Worm (Caenorhabditis elegans) whole organism, L1 larva: ENCODE data around the gene H06I04.6.
A peak's percentile ranks its signal among the peaks of the same experiment; 100 is the strongest.

Source experiments
- C16A3.4 ChIP-seq: fragments of 150-350 bp; optimal IDR thresholded peaks from 2 replicates; lab custom pipeline; 2014; ENCODE audit warnings: missing biosample characterization, missing genetic modification characterization
- C34B4.2 ChIP-seq: sonication (generic microtip); optimal IDR thresholded peaks from 2 replicates; lab custom pipeline; 2017; ENCODE audit warnings: mild to moderate bottlenecking, missing genetic modification characterization, missing compliant biosample characterization
- Y116A8C.19 ChIP-seq: sonication (generic microtip); optimal IDR thresholded peaks from 2 replicates; lab custom pipeline; 2016; ENCODE audit warnings: missing compliant biosample characterization, missing genetic modification characterization, borderline replicate concordance
- aha-1 ChIP-seq: fragments of 150-350 bp; optimal IDR thresholded peaks from 2 replicates; lab custom pipeline; 2014; ENCODE audit warnings: missing biosample characterization, missing genetic modification characterization
- alr-1 ChIP-seq: fragments of 200-800 bp; sonication (Bioruptor generic); optimal IDR thresholded peaks from 2 replicates; lab custom pipeline; 2018; ENCODE audit warnings: borderline replicate concordance, mild to moderate bottlenecking, missing genetic modification characterization, missing compliant biosample characterization
- aly-2 ChIP-seq: fragments of 150-350 bp; optimal IDR thresholded peaks from 2 replicates; lab custom pipeline; 2014; ENCODE audit warnings: missing biosample characterization, missing genetic modification characterization
- blmp-1 ChIP-seq: fragments of 150-350 bp; optimal IDR thresholded peaks from 2 replicates; lab custom pipeline; 2014; ENCODE audit warnings: missing biosample characterization, missing genetic modification characterization
- ceh-82 ChIP-seq, 3 experiments: fragments of 150-350 bp in 1 of 3; sonication (generic microtip) in 2 of 3; optimal IDR thresholded peaks; 2 replicates each; lab custom pipeline; 2014 to 2017; ENCODE audit warnings: missing biosample characterization in 3 of 3, missing genetic modification characterization in 3 of 3
- ceh-90 ChIP-seq: sonication (generic microtip); optimal IDR thresholded peaks from 2 replicates; lab custom pipeline; 2016; ENCODE audit warnings: missing genetic modification characterization, missing compliant biosample characterization
- ces-1 ChIP-seq: fragments of 150-350 bp; optimal IDR thresholded peaks from 2 replicates; lab custom pipeline; 2014; ENCODE audit warnings: missing biosample characterization, missing genetic modification reagents, missing genetic modification characterization
- dpl-1 ChIP-seq, 3 experiments: fragments of 150-350 bp in 2 of 3; sonication (generic microtip) in 1 of 3; optimal IDR thresholded peaks; 2 replicates each; lab custom pipeline; 2014 to 2017; ENCODE audit warnings: missing biosample characterization in 3 of 3, missing genetic modification characterization in 3 of 3, missing genetic modification reagents in 3 of 3
- efl-1 ChIP-seq, 4 experiments: fragments of 150-350 bp; optimal IDR thresholded peaks in 3 of 4; peaks in 1 of 4; 1 replicate in 1 of 4; 2 replicates in 3 of 4; lab custom pipeline; 2014; ENCODE audit warnings: missing biosample characterization in 2 of 4, missing genetic modification characterization in 2 of 4, missing genetic modification reagents in 2 of 4
- efl-3 ChIP-seq: fragments of 200-800 bp; sonication (Bioruptor generic); optimal IDR thresholded peaks from 2 replicates; lab custom pipeline; 2018; ENCODE audit warnings: mild to moderate bottlenecking, missing genetic modification characterization, missing compliant biosample characterization
- egl-27 ChIP-seq, 2 experiments: fragments of 150-350 bp in 1 of 2; sonication (generic microtip); optimal IDR thresholded peaks; 3 replicates each; lab custom pipeline; 2017 to 2018; ENCODE audit warnings: missing biosample characterization in 2 of 2, missing genetic modification characterization in 2 of 2, missing genetic modification reagents in 2 of 2
- fkh-4 ChIP-seq: sonication (generic microtip); optimal IDR thresholded peaks from 2 replicates; lab custom pipeline; 2016; ENCODE audit warnings: missing compliant biosample characterization, missing genetic modification characterization, borderline replicate concordance
- fos-1 ChIP-seq: fragments of 150-350 bp; optimal IDR thresholded peaks from 2 replicates; lab custom pipeline; 2014; ENCODE audit warnings: missing biosample characterization, missing genetic modification characterization
- isw-1 ChIP-seq: fragments of 200-800 bp; sonication (Bioruptor generic); IDR thresholded peaks from 2 replicates; pipeline ENCODE4 v1.3.6; 2022; ENCODE audit warnings: missing genetic modification characterization, missing compliant biosample characterization
- lin-35 ChIP-seq, 2 experiments: fragments of 150-350 bp; optimal IDR thresholded peaks; 2 replicates each; lab custom pipeline; 2014; ENCODE audit warnings: missing biosample characterization in 2 of 2, missing genetic modification characterization in 2 of 2, missing genetic modification reagents in 2 of 2
- lin-39 ChIP-seq: fragments of 150-350 bp; optimal IDR thresholded peaks from 2 replicates; lab custom pipeline; 2014; ENCODE audit warnings: missing biosample characterization, missing genetic modification reagents, missing genetic modification characterization
- lir-3 ChIP-seq: sonication (generic microtip); optimal IDR thresholded peaks from 2 replicates; lab custom pipeline; 2016; ENCODE audit warnings: mild to moderate bottlenecking, missing genetic modification characterization, moderate library complexity, missing compliant biosample characterization; ENCODE audit not compliant: poor library complexity
- lsy-2 ChIP-seq, 2 experiments: fragments of 150-350 bp; optimal IDR thresholded peaks; 2 replicates each; lab custom pipeline; 2014; ENCODE audit warnings: missing biosample characterization in 2 of 2, missing genetic modification characterization in 2 of 2
- mab-9 ChIP-seq: fragments of 200-800 bp; sonication (Bioruptor generic); IDR thresholded peaks from 2 replicates; pipeline ENCODE4 v1.3.6; 2022; ENCODE audit warnings: missing genetic modification reagents, missing genetic modification characterization, missing compliant biosample characterization
- mdl-1 ChIP-seq, 2 experiments: fragments of 150-350 bp; optimal IDR thresholded peaks; 2 replicates each; lab custom pipeline; 2014 to 2017; ENCODE audit warnings: missing biosample characterization in 2 of 2, missing genetic modification characterization in 2 of 2, inconsistent platforms in 1 of 2
- mef-2 ChIP-seq: fragments of 150-350 bp; optimal IDR thresholded peaks from 2 replicates; lab custom pipeline; 2014; ENCODE audit warnings: missing biosample characterization, missing genetic modification characterization
- mep-1 ChIP-seq: fragments of 150-350 bp; optimal IDR thresholded peaks from 2 replicates; lab custom pipeline; 2014; ENCODE audit warnings: missing biosample characterization, missing genetic modification characterization
- nhr-77 ChIP-seq: fragments of 150-350 bp; optimal IDR thresholded peaks from 2 replicates; lab custom pipeline; 2014; ENCODE audit warnings: missing biosample characterization, missing genetic modification characterization
- nhr-90 ChIP-seq: sonication (generic microtip); optimal IDR thresholded peaks from 2 replicates; lab custom pipeline; 2016; ENCODE audit warnings: mild to moderate bottlenecking, missing genetic modification characterization, missing compliant biosample characterization; ENCODE audit not compliant: poor library complexity
- pax-3 ChIP-seq: fragments of 200-800 bp; sonication (Bioruptor generic); optimal IDR thresholded peaks from 2 replicates; lab custom pipeline; 2018; ENCODE audit warnings: mild to moderate bottlenecking, missing genetic modification characterization, moderate library complexity, missing compliant biosample characterization
- pqm-1 ChIP-seq: sonication (generic microtip); optimal IDR thresholded peaks from 3 replicates; lab custom pipeline; 2017; ENCODE audit warnings: missing biosample characterization, missing genetic modification characterization
- skn-1 ChIP-seq: fragments of 150-350 bp; optimal IDR thresholded peaks from 2 replicates; lab custom pipeline; 2014; ENCODE audit warnings: missing biosample characterization, missing genetic modification characterization
- tbx-2 ChIP-seq: sonication (generic microtip); optimal IDR thresholded peaks from 2 replicates; lab custom pipeline; 2016; ENCODE audit warnings: missing genetic modification characterization, missing compliant biosample characterization
- tlp-1 ChIP-seq: fragments of 150-350 bp; optimal IDR thresholded peaks from 2 replicates; lab custom pipeline; 2014; ENCODE audit warnings: missing biosample characterization, missing genetic modification characterization
- unc-62 ChIP-seq: fragments of 150-350 bp; optimal IDR thresholded peaks from 2 replicates; lab custom pipeline; 2014; ENCODE audit warnings: missing biosample characterization, missing genetic modification reagents, missing genetic modification characterization
- vab-15 ChIP-seq: sonication (generic microtip); optimal IDR thresholded peaks from 2 replicates; lab custom pipeline; 2017; ENCODE audit warnings: missing genotype, mild to moderate bottlenecking, missing genetic modification characterization, missing compliant biosample characterization
- xbp-1 ChIP-seq: sonication (generic microtip); optimal IDR thresholded peaks from 2 replicates; lab custom pipeline; 2016; ENCODE audit warnings: missing genetic modification characterization, missing compliant biosample characterization
- zip-4 ChIP-seq: fragments of 200-800 bp; sonication (Bioruptor generic); optimal IDR thresholded peaks from 2 replicates; lab custom pipeline; 2018; ENCODE audit warnings: mild to moderate bottlenecking, missing genetic modification characterization, moderate library complexity, missing compliant biosample characterization
- ztf-4 ChIP-seq: fragments of 150-350 bp; optimal IDR thresholded peaks from 2 replicates; lab custom pipeline; 2014; ENCODE audit warnings: missing biosample characterization, missing genetic modification characterization

The H06I04.6 gene

DNA sequence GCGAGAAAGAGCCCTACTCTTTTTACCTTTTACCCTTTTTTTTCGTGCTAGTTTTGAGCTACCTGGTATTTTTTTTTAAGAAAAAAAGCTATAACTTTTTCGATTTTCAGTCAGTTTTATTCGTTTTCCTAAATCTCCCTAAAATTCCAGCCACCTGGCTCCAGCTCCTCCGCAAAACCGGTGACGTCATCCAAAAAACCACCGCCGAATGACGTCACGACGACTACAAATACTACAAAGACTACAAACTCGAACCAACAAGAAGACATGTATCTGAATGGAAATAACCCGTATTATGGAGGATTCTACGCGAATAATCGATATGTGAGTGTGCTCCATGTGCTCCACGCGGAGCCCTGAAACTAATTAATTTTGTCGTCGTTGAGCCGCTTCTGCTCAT is 30.6 kb upstream of the H06I04.6 start:
- TF ChIP-seq xbp-1 (tag; lab: Kevin White, UChicago), result no peak

DNA sequence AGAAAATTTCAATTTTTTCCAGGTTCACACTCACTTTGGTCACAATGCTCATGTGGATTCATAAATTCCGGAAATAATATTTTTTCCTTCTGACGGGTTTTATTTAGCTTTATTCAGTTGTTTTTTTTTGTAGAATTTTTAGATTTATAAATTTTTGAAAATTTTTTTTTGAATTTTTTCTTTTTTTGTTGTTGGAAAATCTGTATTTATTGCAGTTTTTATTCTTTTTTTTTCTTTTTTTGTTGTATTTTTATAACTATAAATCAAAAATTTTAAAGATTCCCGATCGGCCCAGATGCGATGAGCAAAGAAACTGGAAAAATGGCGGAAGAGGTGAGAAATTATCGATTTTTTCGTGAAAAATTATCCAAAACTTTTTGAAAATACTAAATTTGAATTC is 27.4 kb upstream of the H06I04.6 start, which contains the start of gene ccep-135:
Gene ccep-135 (plus strand): TSS at position 301 of the 400 bp plus-strand sequence.
- TF ChIP-seq lin-39 (tag; lab: Kevin White, UChicago), result no peak
- TF ChIP-seq skn-1 (tag; lab: Kevin White, UChicago), result no peak

DNA sequence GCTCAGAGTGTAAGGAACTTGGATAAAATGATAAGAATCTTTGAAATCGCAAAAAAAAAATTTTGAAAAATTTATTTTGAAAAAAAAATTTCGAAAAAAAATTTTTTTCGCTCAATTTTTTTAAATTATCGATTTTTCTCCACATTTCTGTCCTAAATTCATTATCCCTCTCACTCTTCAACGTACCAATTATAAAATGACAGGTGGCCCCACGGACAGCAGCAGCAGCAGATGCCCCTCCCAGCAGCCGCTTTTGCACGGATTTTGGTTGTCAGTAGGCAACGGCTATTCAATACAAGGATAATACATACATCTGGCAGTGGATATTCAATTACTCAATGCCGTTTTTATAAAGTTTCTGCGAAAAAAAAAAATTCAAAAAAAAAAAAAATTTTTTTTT is 22.3 kb upstream of the H06I04.6 start, which contains the start of gene sft-1:
Gene sft-1 (plus strand): TSS at position 201 of the 400 bp plus-strand sequence.
- no peak for TF ChIP-seq pqm-1 (tag; lab: Kevin White, UChicago)
- TF ChIP-seq isw-1 (GFP tag; lab: Robert Waterston, UW), result no peak
- TF ChIP-seq efl-1 (optimal IDR thresholded peaks at IDR 0.05; lab: Kevin White, UChicago), result no peak
- peak in 1 of 2 experiments; percentile 51 for TF ChIP-seq efl-1 (GFP tag; optimal IDR thresholded peaks at IDR 0.05 in 1 of 2; lab: Kevin White, UChicago)

DNA sequence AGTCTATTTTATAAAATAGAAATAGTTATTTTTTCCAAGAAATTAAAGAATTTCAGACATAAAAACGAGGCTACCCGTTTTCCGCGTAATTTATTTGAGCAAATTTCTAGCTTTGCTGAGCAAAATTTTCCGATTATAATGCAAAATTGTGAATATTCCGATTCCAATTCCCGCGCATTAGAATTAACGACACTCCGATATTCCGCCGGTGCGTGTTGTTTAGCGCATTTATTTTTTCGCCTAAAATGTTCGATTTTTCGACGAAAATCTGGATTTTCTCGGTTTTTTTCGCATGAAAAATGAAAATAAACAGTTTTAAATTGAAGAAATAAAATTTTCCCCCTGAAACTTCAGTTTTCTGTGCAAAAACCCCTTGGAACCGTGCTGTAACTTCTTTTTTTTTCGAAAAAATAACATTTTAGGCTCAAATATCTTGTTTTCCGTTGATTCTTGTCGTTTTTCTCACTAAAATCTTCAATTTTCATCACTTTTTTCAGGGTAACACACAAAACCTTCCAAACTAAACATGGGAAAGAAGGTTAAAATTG is 6.0 kb upstream of the H06I04.6 start, which contains the start of gene H06I04.3:
Gene H06I04.3 (plus strand): TSS at position 498 of the 548 bp plus-strand sequence.
- TF ChIP-seq tbx-2, result peak; percentile 34
- no peak for TF ChIP-seq nhr-90 (tag; lab: Kevin White, UChicago)
- peak; percentile 39 for TF ChIP-seq mep-1
- TF ChIP-seq fkh-4 (tag; lab: Kevin White, UChicago), result no peak
- peak; percentile 45 to 88 for TF ChIP-seq efl-1 (optimal IDR thresholded peaks at IDR 0.05; lab: Kevin White, UChicago)
- peak; percentile 91 to 99 for TF ChIP-seq efl-1 (GFP tag; optimal IDR thresholded peaks at IDR 0.05 in 1 of 2; lab: Kevin White, UChicago)
- TF ChIP-seq skn-1 (tag; lab: Kevin White, UChicago), result peak; percentile 28
- no peak for TF ChIP-seq aly-2
- TF ChIP-seq dpl-1 (GFP tag; optimal IDR thresholded peaks at IDR 0.05; lab: Kevin White, UChicago), result peak; percentile 77 to 91 (median 85)
- no peak for TF ChIP-seq ces-1
- peak; percentile 27 to 79 for TF ChIP-seq lsy-2 (tag; optimal IDR thresholded peaks at IDR 0.05; lab: Kevin White, UChicago)
- peak in 2 of 3 experiments; percentile 27 to 34 for TF ChIP-seq ceh-82 (tag; optimal IDR thresholded peaks at IDR 0.05; lab: Kevin White, UChicago)
- TF ChIP-seq zip-4 (GFP tag; lab: Kevin White, UChicago), result no peak
- peak; percentile 83 to 93 for TF ChIP-seq lin-35 (GFP tag; optimal IDR thresholded peaks at IDR 0.05; lab: Kevin White, UChicago)
- peak; percentile 20 for TF ChIP-seq blmp-1
- TF ChIP-seq ztf-4, result no peak

DNA sequence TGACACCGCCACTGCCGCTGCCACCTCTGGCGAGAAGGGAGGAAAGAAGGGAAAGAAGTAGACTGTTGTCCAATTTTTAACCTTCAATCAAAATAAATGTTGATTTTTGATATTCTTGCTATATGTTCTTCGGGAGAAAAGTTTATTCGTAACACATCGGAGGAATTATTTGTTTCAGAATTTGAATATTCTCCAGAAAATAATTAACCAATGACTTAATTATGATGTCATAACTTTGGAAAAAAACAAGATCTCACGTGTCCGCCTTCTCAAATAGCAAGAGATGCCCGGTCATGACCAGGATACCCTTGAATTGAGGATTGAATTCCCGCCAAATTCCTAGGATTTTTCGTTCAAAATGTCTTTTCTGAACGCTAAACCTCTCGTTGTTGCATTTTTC is 5.0 kb upstream of the H06I04.6 start:
- peak in 1 of 2 experiments; percentile 3 for TF ChIP-seq efl-1 (optimal IDR thresholded peaks at IDR 0.05; lab: Kevin White, UChicago)
- TF ChIP-seq efl-1 (GFP tag; optimal IDR thresholded peaks at IDR 0.05 in 1 of 2; lab: Kevin White, UChicago), result peak in 1 of 2 experiments; percentile 92
- TF ChIP-seq nhr-77 (tag; lab: Kevin White, UChicago), result peak; percentile 25
- peak; percentile 13 for TF ChIP-seq fos-1 (tag; lab: Kevin White, UChicago)
- TF ChIP-seq lsy-2 (tag; optimal IDR thresholded peaks at IDR 0.05; lab: Kevin White, UChicago), result peak in 1 of 2 experiments; percentile 58
- TF ChIP-seq alr-1, result peak; percentile 68
- TF ChIP-seq lir-3 (tag; lab: Kevin White, UChicago), result no peak

DNA sequence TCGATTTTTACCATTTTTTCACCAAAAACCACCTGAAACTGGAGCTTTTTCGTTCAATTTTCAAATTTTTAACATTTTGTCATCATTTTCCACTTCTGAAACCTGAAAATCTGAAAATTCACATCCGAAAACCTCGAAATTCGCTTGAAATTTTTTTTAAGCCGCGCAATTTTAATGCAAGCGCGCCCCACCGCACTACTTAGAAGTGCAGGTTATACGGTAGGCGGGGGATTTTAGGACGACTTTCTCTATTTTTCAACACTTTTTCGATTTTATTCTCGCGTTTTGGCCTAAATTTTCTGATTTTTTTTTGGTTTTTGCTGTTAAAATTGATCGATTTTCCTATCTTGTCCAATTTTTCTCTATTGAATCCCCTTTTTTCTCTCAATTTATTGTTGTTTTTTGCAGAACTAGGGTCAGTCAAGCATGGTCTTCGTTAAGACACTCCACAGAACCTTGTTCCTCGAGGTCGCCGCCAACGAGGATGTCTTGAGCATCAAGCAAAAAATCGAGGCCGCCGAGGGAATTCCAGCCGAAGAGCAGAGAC is 3.8 kb upstream of the H06I04.6 start, which contains the start of gene ubl-1:
Gene ubl-1 (plus strand): TSS at position 402 of the 547 bp plus-strand sequence.
- TF ChIP-seq fos-1 (tag; lab: Kevin White, UChicago), result peak; percentile 79
- peak; percentile 84 for TF ChIP-seq xbp-1 (tag; lab: Kevin White, UChicago)
- TF ChIP-seq efl-3 (GFP tag; lab: Kevin White, UChicago), result no peak
- TF ChIP-seq efl-1 (optimal IDR thresholded peaks at IDR 0.05; lab: Kevin White, UChicago), result peak; percentile 89 to 90
- TF ChIP-seq efl-1 (GFP tag; optimal IDR thresholded peaks at IDR 0.05 in 1 of 2; lab: Kevin White, UChicago), result peak; percentile 86 to 98
- TF ChIP-seq vab-15, result peak; percentile 73
- TF ChIP-seq zip-4 (GFP tag; lab: Kevin White, UChicago), result peak; percentile 2
- no peak for TF ChIP-seq mef-2 (tag; lab: Kevin White, UChicago)
- no peak for TF ChIP-seq tlp-1 (tag; lab: Kevin White, UChicago)
- TF ChIP-seq C34B4.2 (tag; lab: Kevin White, UChicago), result no peak
- TF ChIP-seq aha-1 (tag; lab: Kevin White, UChicago), result no peak
- peak; percentile 64 for TF ChIP-seq aly-2
- TF ChIP-seq mab-9 (GFP tag; lab: Robert Waterston, UW), result no peak
- no peak for TF ChIP-seq unc-62 (GFP tag; lab: Kevin White, UChicago)
- TF ChIP-seq ces-1, result no peak
- peak; percentile 94 for TF ChIP-seq C16A3.4 (tag; lab: Kevin White, UChicago)
- no peak for TF ChIP-seq alr-1
- TF ChIP-seq tbx-2, result peak; percentile 80
- no peak for TF ChIP-seq egl-27 (tag; optimal IDR thresholded peaks at IDR 0.05; lab: Kevin White, UChicago)
- TF ChIP-seq pax-3 (tag; lab: Kevin White, UChicago), result peak; percentile 65
- no peak for TF ChIP-seq Y116A8C.19 (tag; lab: Kevin White, UChicago)
- TF ChIP-seq ceh-90 (tag; lab: Kevin White, UChicago), result no peak
- peak in 1 of 2 experiments; percentile 66 for TF ChIP-seq mdl-1 (tag; optimal IDR thresholded peaks at IDR 0.05; lab: Kevin White, UChicago)
